Fruit fly (Drosophila melanogaster): ENCODE data around the gene shf.

shf gene

DNA sequence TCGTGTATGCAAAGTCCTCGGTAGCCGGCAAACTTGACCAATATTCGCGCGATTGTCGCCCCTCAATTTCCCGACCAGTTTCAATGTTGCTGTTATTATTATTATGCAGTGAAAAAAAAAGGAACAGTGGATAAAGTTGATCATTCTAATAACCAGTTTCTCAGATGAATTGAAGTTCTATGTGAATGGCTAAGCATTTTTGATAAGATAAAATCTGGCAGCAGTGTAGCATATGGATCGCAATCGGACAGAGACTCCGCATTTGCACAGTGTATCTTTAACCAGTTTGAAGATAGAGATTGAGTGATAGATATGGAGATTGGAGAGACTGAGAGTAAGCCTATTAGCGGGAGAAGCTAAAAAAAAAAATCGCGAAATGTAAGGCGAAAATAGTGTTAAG, 13.9 kb upstream of the shf start:
- TF ChIP-seq gl (tag; optimal IDR thresholded peaks at IDR 0.05) = no peak
- TF ChIP-seq CG17806 (tag; optimal IDR thresholded peaks at IDR 0.05) = peak; percentile 62
- peak; percentile 79 for TF ChIP-seq rn (GFP tag; IDR thresholded peaks at IDR 0.05)
- peak; percentile 86 for TF ChIP-seq CG14655 (GFP tag; optimal IDR thresholded peaks at IDR 0.05)
- peak; percentile 85 for TF ChIP-seq Pif1A (GFP tag; optimal IDR thresholded peaks at IDR 0.05)
- peak; percentile 52 for TF ChIP-seq CG8159 (tag; optimal IDR thresholded peaks at IDR 0.05)
- peak; percentile 89 for TF ChIP-seq CG12605 (GFP tag; IDR thresholded peaks at IDR 0.05)
- TF ChIP-seq Snoo (tag; optimal IDR thresholded peaks at IDR 0.05) = peak; percentile 43
- TF ChIP-seq CG15710 (tag; optimal IDR thresholded peaks at IDR 0.05) = peak; percentile 44
- TF ChIP-seq Pif1B (GFP tag; optimal IDR thresholded peaks at IDR 0.05) = peak; percentile 81
- peak; percentile 84 for TF ChIP-seq CG8301 (tag; optimal IDR thresholded peaks at IDR 0.05)
- TF ChIP-seq CG34367 (tag; optimal IDR thresholded peaks at IDR 0.05) = peak; percentile 51
- TF ChIP-seq D1 (tag; optimal IDR thresholded peaks at IDR 0.05) = no peak
- peak; percentile 93 for TF ChIP-seq fd96Ca (GFP tag; IDR thresholded peaks at IDR 0.05)
- no peak for TF ChIP-seq CG13204 (GFP tag; optimal IDR thresholded peaks at IDR 0.05)
- TF ChIP-seq Ets98B (GFP tag; IDR thresholded peaks at IDR 0.05) = peak; percentile 93
- TF ChIP-seq CG10348 (GFP tag; IDR thresholded peaks at IDR 0.05) = peak; percentile 82
- peak; percentile 96 for TF ChIP-seq CG4496 (GFP tag; IDR thresholded peaks at IDR 0.05)
- peak; percentile 94 for TF ChIP-seq CG32121 (GFP tag; IDR thresholded peaks at IDR 0.05)
- no peak for TF ChIP-seq EcR (GFP tag; optimal IDR thresholded peaks at IDR 0.05)
- TF ChIP-seq CG9948 (tag; optimal IDR thresholded peaks at IDR 0.05) = peak; percentile 55

DNA sequence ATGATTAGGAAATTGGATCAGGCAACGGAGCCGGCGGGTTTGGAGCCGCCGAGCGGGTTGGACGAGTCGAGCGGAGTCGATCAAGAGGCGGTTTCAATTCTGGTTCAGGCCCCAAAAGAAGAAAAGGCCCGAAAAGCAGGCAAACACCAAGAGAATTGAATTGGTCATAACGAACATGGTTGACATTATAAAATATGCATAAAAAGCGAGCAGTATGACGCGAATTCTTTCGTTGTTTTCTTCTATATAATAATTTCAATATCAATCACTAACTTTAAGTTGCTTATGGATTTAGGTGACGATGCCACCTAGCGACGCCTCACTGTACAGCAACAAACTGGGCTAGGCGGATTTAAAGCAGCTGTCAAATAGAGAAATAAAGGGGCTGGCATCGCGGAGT, 13.4 kb upstream of the shf start:
- TF ChIP-seq CG13204 (GFP tag; optimal IDR thresholded peaks at IDR 0.05) (no peak), fd96Ca (GFP tag; IDR thresholded peaks at IDR 0.05) (peak; percentile 31; the same call in 2 of the 3 replicates), CG10348 (GFP tag; IDR thresholded peaks at IDR 0.05) (no peak), CG32121 (GFP tag; IDR thresholded peaks at IDR 0.05) (peak; percentile 11; the same call in 1 of the 2 replicates), D1 (tag; optimal IDR thresholded peaks at IDR 0.05) (no peak), EcR (GFP tag; optimal IDR thresholded peaks at IDR 0.05) (no peak), rn (GFP tag; IDR thresholded peaks at IDR 0.05) (peak; percentile 55; the same call in 1 of the 2 replicates), CG8159 (tag; optimal IDR thresholded peaks at IDR 0.05) (no peak), CG9948 (tag; optimal IDR thresholded peaks at IDR 0.05) (no peak), Ets98B (GFP tag; IDR thresholded peaks at IDR 0.05) (peak; percentile 41), CG34367 (tag; optimal IDR thresholded peaks at IDR 0.05) (no peak), CG4496 (GFP tag; IDR thresholded peaks at IDR 0.05) (peak; percentile 68), CG12605 (GFP tag; IDR thresholded peaks at IDR 0.05) (peak; percentile 23; the same call in 1 of the 2 replicates)

DNA sequence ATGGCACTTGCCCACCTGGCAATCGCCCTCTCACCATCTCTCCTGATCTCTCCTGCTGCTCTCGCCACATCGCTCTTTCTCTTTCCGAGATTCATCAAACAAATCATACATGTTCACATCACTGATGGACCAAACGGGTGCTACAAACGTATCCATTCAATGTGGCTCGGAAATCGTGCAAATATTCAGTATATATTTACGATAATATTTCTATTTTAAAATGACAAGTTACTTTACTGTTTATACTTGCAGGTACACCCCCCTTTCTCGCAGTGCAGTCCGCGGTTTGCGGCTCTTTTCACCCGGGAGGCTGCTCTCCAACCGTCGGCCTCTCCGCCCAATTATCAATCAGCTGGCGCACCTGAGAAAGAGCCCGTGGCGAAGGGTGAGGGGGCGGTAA, 12.1 kb upstream of the shf start:
- TF ChIP-seq CG17806 (tag; optimal IDR thresholded peaks at IDR 0.05) (peak; percentile 45), fd96Ca (GFP tag; IDR thresholded peaks at IDR 0.05) (peak; percentile 93), Pif1B (GFP tag; optimal IDR thresholded peaks at IDR 0.05) (no peak), CG12605 (GFP tag; IDR thresholded peaks at IDR 0.05) (peak; percentile 76), CG8301 (tag; optimal IDR thresholded peaks at IDR 0.05) (peak; percentile 80), EcR (GFP tag; optimal IDR thresholded peaks at IDR 0.05) (no peak), CG13204 (GFP tag; optimal IDR thresholded peaks at IDR 0.05) (no peak), CG34367 (tag; optimal IDR thresholded peaks at IDR 0.05) (peak; percentile 14), Pif1A (GFP tag; optimal IDR thresholded peaks at IDR 0.05) (no peak), CG10348 (GFP tag; IDR thresholded peaks at IDR 0.05) (no peak), CG8159 (tag; optimal IDR thresholded peaks at IDR 0.05) (peak; percentile 37), CG14655 (GFP tag; optimal IDR thresholded peaks at IDR 0.05) (no peak), Snoo (tag; optimal IDR thresholded peaks at IDR 0.05) (peak; percentile 56), CG15710 (tag; optimal IDR thresholded peaks at IDR 0.05) (peak; percentile 29), CG9948 (tag; optimal IDR thresholded peaks at IDR 0.05) (peak; percentile 18), D1 (tag; optimal IDR thresholded peaks at IDR 0.05) (no peak), CG32121 (GFP tag; IDR thresholded peaks at IDR 0.05) (peak; percentile 85), gl (tag; optimal IDR thresholded peaks at IDR 0.05) (no peak), rn (GFP tag; IDR thresholded peaks at IDR 0.05) (peak; percentile 76; the same call in 1 of the 2 replicates), Ets98B (GFP tag; IDR thresholded peaks at IDR 0.05) (peak; percentile 94), CG4496 (GFP tag; IDR thresholded peaks at IDR 0.05) (peak; percentile 93)

DNA sequence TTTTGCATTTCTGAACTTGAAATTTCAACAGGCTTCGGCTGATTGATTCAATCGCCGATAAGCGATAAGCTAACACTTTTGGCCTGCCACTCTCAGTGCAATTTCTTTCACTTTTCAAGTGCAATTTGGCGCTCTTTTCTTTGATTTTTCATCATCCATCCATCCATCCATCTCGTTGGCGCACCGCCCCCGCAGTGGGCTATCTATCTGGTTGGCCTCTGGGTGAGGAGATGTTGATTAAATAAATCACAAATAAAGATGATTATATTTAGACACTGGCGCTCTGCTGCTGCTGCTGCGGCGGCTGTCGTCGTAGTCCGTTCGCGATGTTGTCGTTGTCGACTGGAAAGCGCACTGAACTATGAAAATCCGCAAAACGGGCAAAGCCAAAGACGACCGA, 11.5 kb upstream of the shf start:
- TF ChIP-seq CG9948 (tag; optimal IDR thresholded peaks at IDR 0.05) = no peak
- TF ChIP-seq CG10348 (GFP tag; IDR thresholded peaks at IDR 0.05) = no peak
- TF ChIP-seq EcR (GFP tag; optimal IDR thresholded peaks at IDR 0.05) = no peak

DNA sequence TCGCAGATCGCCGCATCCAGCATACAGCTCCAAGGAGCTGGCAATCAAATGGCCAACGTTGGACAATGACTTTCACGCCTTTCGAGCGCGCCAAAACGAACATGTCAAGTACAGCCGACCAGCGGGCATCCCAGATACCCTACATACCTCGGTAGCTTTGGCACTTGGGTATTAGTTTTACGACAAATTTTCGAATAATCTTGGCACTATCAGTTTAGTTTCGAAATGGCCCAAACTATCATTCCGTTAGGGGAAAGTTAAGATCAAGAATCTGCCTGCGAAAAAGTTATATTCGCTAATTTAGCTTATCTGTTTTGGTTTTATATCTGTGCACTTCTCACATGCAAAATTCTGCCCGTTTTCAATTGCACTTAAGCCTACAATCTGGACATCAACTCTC, 679 bp downstream of the shf start:
- TF ChIP-seq CG8301 (tag; optimal IDR thresholded peaks at IDR 0.05) = no peak
- peak; percentile 16 for TF ChIP-seq CG15710 (tag; optimal IDR thresholded peaks at IDR 0.05)
- no peak for TF ChIP-seq Pif1B (GFP tag; optimal IDR thresholded peaks at IDR 0.05)
- TF ChIP-seq CG34367 (tag; optimal IDR thresholded peaks at IDR 0.05) = peak; percentile 1
- TF ChIP-seq CG8159 (tag; optimal IDR thresholded peaks at IDR 0.05) = peak; percentile 5
- peak; percentile 28 for TF ChIP-seq CG9948 (tag; optimal IDR thresholded peaks at IDR 0.05)

DNA sequence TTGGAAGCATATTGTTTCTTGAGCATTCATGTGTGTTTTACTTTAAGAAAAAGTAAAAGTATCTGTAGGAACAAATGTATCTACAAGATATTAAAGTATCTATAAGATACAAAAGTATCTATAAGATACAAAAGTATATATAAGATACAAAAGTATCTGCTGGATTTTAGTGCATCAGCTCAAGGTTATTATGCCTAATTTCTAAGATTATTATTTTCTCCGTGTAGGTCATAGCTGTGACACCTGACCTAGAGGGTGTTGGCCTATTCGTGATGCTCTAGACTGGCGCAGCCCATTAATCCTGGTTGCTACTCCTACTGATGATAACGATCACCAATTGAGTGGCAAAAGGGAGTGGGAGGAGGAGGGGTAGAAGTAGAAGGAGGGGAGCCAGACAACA, 1.4 kb downstream of the shf start:
- TF ChIP-seq CG9948 (tag; optimal IDR thresholded peaks at IDR 0.05) (peak; percentile 54), CG10348 (GFP tag; IDR thresholded peaks at IDR 0.05) (no peak), fd96Ca (GFP tag; IDR thresholded peaks at IDR 0.05) (no peak), Pif1B (GFP tag; optimal IDR thresholded peaks at IDR 0.05) (peak; percentile 20), CG8301 (tag; optimal IDR thresholded peaks at IDR 0.05) (peak; percentile 26), CG4496 (GFP tag; IDR thresholded peaks at IDR 0.05) (peak; percentile 24; the same call in 1 of the 3 replicates), CG17806 (tag; optimal IDR thresholded peaks at IDR 0.05) (peak; percentile 34), Snoo (tag; optimal IDR thresholded peaks at IDR 0.05) (no peak), D1 (tag; optimal IDR thresholded peaks at IDR 0.05) (no peak), CG8159 (tag; optimal IDR thresholded peaks at IDR 0.05) (peak; percentile 67), CG32121 (GFP tag; IDR thresholded peaks at IDR 0.05) (no peak), EcR (GFP tag; optimal IDR thresholded peaks at IDR 0.05) (peak; percentile 33), Ets98B (GFP tag; IDR thresholded peaks at IDR 0.05) (no peak), CG14655 (GFP tag; optimal IDR thresholded peaks at IDR 0.05) (peak; percentile 60), CG15710 (tag; optimal IDR thresholded peaks at IDR 0.05) (peak; percentile 49), Pif1A (GFP tag; optimal IDR thresholded peaks at IDR 0.05) (peak; percentile 10), CG34367 (tag; optimal IDR thresholded peaks at IDR 0.05) (peak; percentile 31)
